Fruit fly (Drosophila melanogaster) whole organism, pupa: ENCODE results near the gene ric8a.

ENCODE experiments used
- CG12605 ChIP-seq: fragments of 200-800 bp; sonication (Bioruptor generic); IDR thresholded peaks from 2 replicates; pipeline ENCODE4 v1.3.6; 2022; ENCODE audit warnings: missing biosample characterization, missing genetic modification characterization
- CG13204 ChIP-seq: fragments of 200-800 bp; sonication (Bioruptor generic); optimal IDR thresholded peaks from 2 replicates; lab custom pipeline; 2018; ENCODE audit warnings: missing biosample characterization, mild to moderate bottlenecking, missing genetic modification characterization, moderate library complexity
- CG14655 ChIP-seq: fragments of 200-800 bp; sonication (Bioruptor generic); optimal IDR thresholded peaks from 3 replicates; lab custom pipeline; 2017; ENCODE audit warnings: mild to moderate bottlenecking, missing biosample characterization, missing genetic modification reagents, missing genetic modification characterization
- CG8301 ChIP-seq: fragments of 200-800 bp; sonication (Bioruptor generic); optimal IDR thresholded peaks from 2 replicates; lab custom pipeline; 2018; ENCODE audit warnings: missing biosample characterization, mild to moderate bottlenecking, missing genetic modification characterization
- Ets98B ChIP-seq: fragments of 200-800 bp; sonication (Bioruptor generic); IDR thresholded peaks from 2 replicates; pipeline ENCODE4 v1.3.6; 2022; ENCODE audit warnings: missing biosample characterization, missing genetic modification characterization

DNA sequence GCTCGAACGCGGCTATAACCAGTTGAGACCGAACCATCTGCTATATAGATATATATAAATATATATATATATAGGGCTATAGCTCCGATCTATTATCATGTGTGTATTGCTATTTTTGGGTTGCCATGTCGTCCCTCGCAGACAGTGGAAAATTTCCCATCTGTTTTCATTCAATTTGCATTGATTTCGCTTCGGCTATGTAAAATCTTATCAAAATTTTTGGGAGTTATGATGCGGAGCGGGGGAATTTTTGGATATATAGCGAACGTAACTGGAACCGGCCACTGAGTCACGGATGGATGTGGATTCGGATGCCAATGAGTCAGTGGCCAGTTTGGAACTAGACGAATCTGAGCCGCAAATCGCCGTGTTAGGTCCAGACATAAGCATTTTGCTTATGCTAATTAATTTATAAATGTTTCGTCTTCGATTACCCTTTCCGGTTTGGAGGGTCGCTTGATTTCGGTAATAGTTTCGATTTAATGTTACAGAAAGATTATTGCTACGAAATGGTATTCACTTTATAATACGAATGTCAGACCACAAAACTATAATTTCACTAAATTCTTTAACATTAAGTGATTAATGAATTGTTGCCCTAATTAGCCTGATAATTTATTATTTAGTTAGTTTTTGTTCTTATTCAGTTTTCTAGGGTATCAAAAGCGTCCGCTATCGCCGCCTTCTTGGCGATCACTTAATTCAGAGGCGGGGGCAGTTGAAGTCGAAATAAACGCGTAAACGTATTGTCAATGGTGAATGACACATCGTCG lies 41.9 kb downstream of the ric8a start:
- no peak for TF ChIP-seq CG12605
- TF ChIP-seq Ets98B (GFP tag; lab: Robert Waterston, UW): no peak
- TF ChIP-seq CG8301 (tag; lab: Kevin White, UChicago): no peak
- TF ChIP-seq CG13204 (GFP tag; lab: Kevin White, UChicago): no peak
- TF ChIP-seq CG14655: no peak
